Fruit fly (Drosophila melanogaster) whole organism, prepupa: ENCODE measurements around the gene CG3408.

Source experiments
- CG16779 ChIP-seq: fragments of 200-800 bp; sonication (Bioruptor generic); optimal IDR thresholded peaks from 3 replicates; lab custom pipeline; 2017; ENCODE audit warnings: missing biosample characterization, mild to moderate bottlenecking, missing genetic modification characterization
- Eip75B ChIP-seq: fragments of 200-800 bp; sonication (Bioruptor generic); optimal IDR thresholded peaks from 3 replicates; lab custom pipeline; 2016; ENCODE audit warnings: missing biosample characterization, missing genetic modification characterization
- Gug ChIP-seq: fragments of 200-800 bp; sonication (Bioruptor generic); IDR thresholded peaks from 2 replicates; pipeline ENCODE4 v1.3.6; 2022; ENCODE audit warnings: missing biosample characterization, missing genetic modification characterization
- Met ChIP-seq: fragments of 200-800 bp; sonication (Bioruptor generic); optimal IDR thresholded peaks from 3 replicates; lab custom pipeline; 2016; ENCODE audit warnings: missing biosample characterization, missing genetic modification characterization
- OdsH ChIP-seq: fragments of 200-800 bp; sonication (Bioruptor generic); optimal IDR thresholded peaks from 3 replicates; lab custom pipeline; 2016; ENCODE audit warnings: missing biosample characterization, missing genetic modification characterization

DNA sequence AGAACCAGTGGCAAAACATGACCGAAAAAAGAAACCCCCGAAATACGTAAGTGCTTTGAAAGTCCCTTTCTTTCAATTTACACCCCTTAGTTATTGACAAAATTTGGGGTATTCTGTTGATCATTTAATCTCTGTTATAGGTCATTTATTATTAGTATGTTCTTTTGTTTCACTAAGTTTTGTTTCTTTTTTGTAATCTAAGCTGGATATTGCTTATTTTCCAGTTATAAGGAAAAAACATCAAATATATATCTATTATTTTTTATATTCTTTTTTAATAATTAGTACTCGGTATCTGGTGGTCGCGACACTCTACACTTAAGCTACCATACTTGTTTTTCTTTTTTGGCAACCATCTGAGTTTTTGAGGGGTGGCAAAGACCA lies 738 bp downstream of the CG3408 start:
- TF ChIP-seq CG16779 (tag; lab: Kevin White, UChicago) (no peak), OdsH (GFP tag; lab: Kevin White, UChicago) (no peak), Eip75B (GFP tag; lab: Kevin White, UChicago) (peak; percentile 28), Gug (GFP tag; lab: Robert Waterston, UW) (no peak), Met (GFP tag; lab: Kevin White, UChicago) (peak; percentile 63)
